Fruit fly (Drosophila melanogaster): Measurements from ENCODE around the gene CG8891.

Gene CG8891

dm6 chr2L:4945300-4945699, 33.9 kb downstream of the CG8891 start, which contains the start of the genes mRpL24 and betaggt-I (continued):
- TF ChIP-seq OdsH (GFP tag; optimal IDR thresholded peaks at IDR 0.05): peak; percentile 97
- no peak for TF ChIP-seq Abd-B (GFP tag; optimal IDR thresholded peaks at IDR 0.05)
- TF ChIP-seq dsf (GFP tag; optimal IDR thresholded peaks at IDR 0.05; ENCODE audit: borderline replicate concordance): peak; percentile 91
- no peak for TF ChIP-seq pan (optimal IDR thresholded peaks at IDR 0.05)
- TF ChIP-seq woc (GFP tag; optimal IDR thresholded peaks at IDR 0.05): peak; percentile 89
- peak; percentile 97 for TF ChIP-seq CG9705 (GFP tag; optimal IDR thresholded peaks at IDR 0.05)
- peak; percentile 5 to 98 for TF ChIP-seq foxo (GFP tag; optimal IDR thresholded peaks at IDR 0.05)
- TF ChIP-seq Sp1 (GFP tag; optimal IDR thresholded peaks at IDR 0.05): peak; percentile 98
- TF ChIP-seq Vsx2 (GFP tag; optimal IDR thresholded peaks at IDR 0.05; ENCODE audit: partially characterized antibody): no peak

- TF ChIP-seq dmrt93B (GFP tag; optimal IDR thresholded peaks at IDR 0.05) (no peak), brk (GFP tag; optimal IDR thresholded peaks at IDR 0.05) (no peak), GATAd (GFP tag; optimal IDR thresholded peaks at IDR 0.05) (no peak), tai (GFP tag; optimal IDR thresholded peaks at IDR 0.05) (no peak), Hnf4 (GFP tag; optimal IDR thresholded peaks at IDR 0.05) (no peak), CrebA (GFP tag; optimal IDR thresholded peaks at IDR 0.05; ENCODE audit: borderline replicate concordance) (no peak)
Measured at dm6 chr2L:4942257-4942792, 36.9 kb downstream of the CG8891 start, which contains the start of gene synr. TSS of gene synr (plus strand) at chr2L:4942742.

- peak; percentile 70 for TF ChIP-seq brk (GFP tag; optimal IDR thresholded peaks at IDR 0.05)
- TF ChIP-seq psq (GFP tag; optimal IDR thresholded peaks at IDR 0.05): peak; percentile 15
- TF ChIP-seq Myc (optimal IDR thresholded peaks at IDR 0.05): no peak
- TF ChIP-seq Jra (GFP tag; optimal IDR thresholded peaks at IDR 0.05): no peak
- peak; percentile 2 for TF ChIP-seq CrebA (GFP tag; optimal IDR thresholded peaks at IDR 0.05; ENCODE audit: borderline replicate concordance)
- TF ChIP-seq dsf (GFP tag; optimal IDR thresholded peaks at IDR 0.05; ENCODE audit: borderline replicate concordance): no peak
- TF ChIP-seq sage (GFP tag; optimal IDR thresholded peaks at IDR 0.05): no peak
- no peak for TF ChIP-seq Rel (GFP tag; optimal IDR thresholded peaks at IDR 0.05)
- no peak for TF ChIP-seq Rel (tag; optimal IDR thresholded peaks at IDR 0.05)
- TF ChIP-seq dl (GFP tag; optimal IDR thresholded peaks at IDR 0.05; ENCODE audit: insufficient read depth in 1 of 2, partially characterized antibody in 2 of 2): no peak
- TF ChIP-seq rgr (GFP tag; optimal IDR thresholded peaks at IDR 0.05): peak; percentile 65
- TF ChIP-seq woc (GFP tag; optimal IDR thresholded peaks at IDR 0.05): no peak
- no peak for TF ChIP-seq GATAd (GFP tag; optimal IDR thresholded peaks at IDR 0.05)
- TF ChIP-seq Sp1 (GFP tag; optimal IDR thresholded peaks at IDR 0.05): peak; percentile 22
- no peak for TF ChIP-seq Vsx2 (GFP tag; optimal IDR thresholded peaks at IDR 0.05; ENCODE audit: partially characterized antibody)
- TF ChIP-seq sv (GFP tag; optimal IDR thresholded peaks at IDR 0.05): no peak
- TF ChIP-seq fru (GFP tag; optimal IDR thresholded peaks at IDR 0.05): peak; percentile 57
- TF ChIP-seq lola (GFP tag; optimal IDR thresholded peaks at IDR 0.05): no peak
- TF ChIP-seq foxo (GFP tag; optimal IDR thresholded peaks at IDR 0.05): peak in 1 of 2 experiments; percentile 8
- no peak for TF ChIP-seq usp (GFP tag; optimal IDR thresholded peaks at IDR 0.05)
- no peak for TF ChIP-seq Dfd (GFP tag; optimal IDR thresholded peaks at IDR 0.05)
- no peak for TF ChIP-seq N (GFP tag; optimal IDR thresholded peaks at IDR 0.05)
- peak; percentile 80 for TF ChIP-seq h (GFP tag; optimal IDR thresholded peaks at IDR 0.05)
- no peak for TF ChIP-seq CG32264 (GFP tag; optimal IDR thresholded peaks at IDR 0.05)
- no peak for TF ChIP-seq dmrt93B (GFP tag; optimal IDR thresholded peaks at IDR 0.05)
- no peak for TF ChIP-seq ey (GFP tag; optimal IDR thresholded peaks at IDR 0.05)
- TF ChIP-seq tai (GFP tag; optimal IDR thresholded peaks at IDR 0.05): no peak
- TF ChIP-seq HLH106 (tag; optimal IDR thresholded peaks at IDR 0.05): no peak
- TF ChIP-seq Hnf4 (GFP tag; optimal IDR thresholded peaks at IDR 0.05): peak; percentile 28
- TF ChIP-seq Dif (GFP tag; optimal IDR thresholded peaks at IDR 0.05; ENCODE audit: partially characterized antibody): no peak
- no peak for TF ChIP-seq br (GFP tag; optimal IDR thresholded peaks at IDR 0.05)
- TF ChIP-seq Hr83 (GFP tag; optimal IDR thresholded peaks at IDR 0.05; ENCODE audit: poor library complexity, severe bottlenecking): peak; percentile 95
- TF ChIP-seq Mio (GFP tag; optimal IDR thresholded peaks at IDR 0.05): no peak
- peak; percentile 48 for TF ChIP-seq OdsH (GFP tag; optimal IDR thresholded peaks at IDR 0.05)
- no peak for TF ChIP-seq CG9705 (GFP tag; optimal IDR thresholded peaks at IDR 0.05)
- TF ChIP-seq Hr78 (GFP tag; optimal IDR thresholded peaks at IDR 0.05): no peak
- TF ChIP-seq Abd-B (GFP tag; optimal IDR thresholded peaks at IDR 0.05): no peak
- TF ChIP-seq pan (optimal IDR thresholded peaks at IDR 0.05): no peak
- peak; percentile 5 for TF ChIP-seq jim (GFP tag; optimal IDR thresholded peaks at IDR 0.05)
Measured at dm6 chr2L:4937060-4937459, 42.1 kb downstream of the CG8891 start, which contains the start of gene Sgs1. TSS of gene Sgs1 (plus strand) at chr2L:4937409.
